Fruit fly (Drosophila melanogaster) whole organism: ENCODE data around the gene scyl.

Experiments
- CG8478 ChIP-seq: fragments of >200 bp; optimal IDR thresholded peaks from 2 replicates; lab custom pipeline; 2018; ENCODE audit warnings: inconsistent platforms
- Dll ChIP-seq: fragments of >200 bp; optimal IDR thresholded peaks from 2 replicates; lab custom pipeline; 2017

DNA sequence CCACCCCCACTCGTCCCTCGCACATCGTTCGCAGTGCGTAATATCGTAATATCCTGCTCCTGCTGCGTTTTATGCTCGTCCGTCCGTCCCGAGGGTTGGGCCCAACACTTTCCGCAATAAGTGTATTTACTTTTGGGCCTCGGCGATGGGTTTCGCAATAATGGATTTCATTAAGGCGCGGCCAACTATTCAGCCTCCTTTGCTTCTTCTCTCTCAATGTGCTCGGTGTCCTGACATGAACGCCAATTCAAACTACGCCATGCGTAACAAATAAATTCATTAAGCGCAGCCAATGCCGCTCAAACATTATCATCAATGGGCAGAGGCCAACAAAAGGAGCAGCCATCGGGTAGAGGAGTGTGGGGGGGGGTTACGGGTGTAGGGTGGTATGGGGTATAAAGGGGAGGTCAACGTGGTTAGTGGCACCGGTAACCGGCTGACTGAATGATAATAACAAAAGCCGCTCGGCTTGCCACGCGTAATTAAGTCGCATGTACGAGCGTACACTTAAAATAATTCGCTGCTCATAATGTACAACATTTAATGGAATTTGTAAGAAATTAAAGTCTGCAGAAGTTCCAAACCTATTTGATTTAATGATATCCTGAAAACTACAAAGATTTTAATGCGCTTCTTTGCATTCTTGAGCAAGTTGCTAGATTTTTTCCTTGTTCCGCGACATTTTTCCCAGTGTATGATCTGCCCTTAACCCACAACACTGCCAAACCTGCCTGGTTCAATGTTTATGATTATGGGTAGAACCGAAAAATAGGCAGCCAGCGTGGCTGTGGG is 51.5 kb downstream of the scyl start:
- TF ChIP-seq Dll (no peak), CG8478 (lab: Kevin White, UChicago) (no peak)
